Fruit fly (Drosophila melanogaster): ENCODE measurements around the gene f.

The f gene

DNA sequence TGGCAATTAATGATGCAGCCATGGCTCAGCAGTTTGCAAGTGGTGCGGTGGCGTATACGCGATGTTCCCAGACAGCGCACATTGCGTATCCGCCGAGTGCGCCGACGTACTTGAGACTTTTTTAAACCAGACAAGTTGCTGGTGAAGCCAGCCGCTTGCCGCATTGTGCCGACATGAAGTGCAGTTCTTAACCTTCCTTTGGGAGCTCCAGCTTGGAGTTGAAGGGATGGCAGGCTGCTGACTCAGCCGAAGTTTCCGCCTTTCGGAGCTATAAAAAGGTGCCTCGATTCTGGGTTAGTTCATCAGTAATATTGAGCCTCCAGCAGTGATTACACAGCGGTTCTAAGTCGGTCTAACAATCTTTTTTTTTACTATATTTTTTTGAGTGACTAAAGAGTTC, 11.6 kb upstream of the f start, which contains the start of gene CG5172:
CG5172 (plus strand) TSS at position 301 of the 400 bp plus-strand sequence.
- TF ChIP-seq dmrt11E (tag; optimal IDR thresholded peaks at IDR 0.05) (no peak), CG7372 (GFP tag; IDR thresholded peaks at IDR 0.05) (peak; percentile 73), sr (GFP tag; IDR thresholded peaks at IDR 0.05) (no peak)

DNA sequence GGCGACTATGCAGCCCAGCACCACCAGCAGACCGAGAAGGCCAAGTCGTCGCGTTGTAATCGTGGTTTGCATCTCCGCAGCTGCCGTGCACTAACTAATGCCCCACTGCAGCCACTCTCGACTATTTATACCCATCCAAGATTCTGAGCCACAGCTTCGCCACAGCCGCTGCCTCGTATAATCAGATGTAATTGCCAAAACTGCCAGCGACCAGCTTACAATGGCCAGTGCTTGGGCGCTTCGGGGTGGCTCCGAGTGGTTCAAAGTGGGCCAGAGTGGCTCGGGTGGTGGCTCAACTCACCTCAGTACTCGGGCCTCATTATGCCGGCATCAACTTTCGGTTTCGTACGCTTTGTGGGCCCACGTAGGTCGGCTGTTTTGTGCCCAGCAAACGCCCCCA, 9.0 kb upstream of the f start, which contains the start of gene CG34327:
CG34327 (minus strand) TSS at position 101 of the 400 bp plus-strand sequence.
- no peak for TF ChIP-seq Ravus (GFP tag; IDR thresholded peaks at IDR 0.05)

DNA sequence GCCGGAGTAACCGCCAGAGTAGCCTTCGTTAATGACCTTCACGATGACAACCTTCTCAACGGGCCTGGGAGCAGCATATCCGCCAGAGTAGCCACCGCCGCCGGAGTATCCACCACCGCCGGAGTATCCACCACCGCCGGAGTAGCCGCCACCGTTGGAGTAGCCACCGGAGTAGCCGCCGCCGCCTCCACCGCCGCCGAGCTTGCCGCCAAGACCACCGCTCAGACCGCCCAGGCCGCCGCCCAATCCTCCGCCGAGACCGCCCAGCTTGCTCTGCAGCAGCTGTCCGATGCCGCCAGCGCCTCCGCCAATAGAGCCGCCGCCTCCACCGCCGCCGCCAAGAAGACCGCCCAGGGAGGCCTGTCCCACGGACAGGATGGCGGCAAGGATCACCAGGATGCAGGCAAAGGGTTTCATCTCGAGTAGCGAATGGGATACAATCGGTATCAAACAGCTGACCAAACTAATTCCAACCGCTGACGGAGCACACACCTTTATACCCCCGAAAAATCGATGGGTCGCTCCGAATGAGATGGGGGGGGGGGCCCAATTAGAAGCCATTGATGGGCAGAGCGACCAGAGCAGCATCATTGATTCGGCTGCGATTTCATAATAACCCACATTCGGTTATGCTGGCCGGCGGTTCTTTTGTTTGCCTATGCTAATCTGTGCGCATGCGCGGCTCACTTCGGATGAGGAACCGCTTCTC, 6.6 kb upstream of the f start:
- TF ChIP-seq CG3995 (GFP tag; optimal IDR thresholded peaks at IDR 0.05), result no peak
- no peak for TF ChIP-seq dm (GFP tag; optimal IDR thresholded peaks at IDR 0.05)
- TF ChIP-seq cato (GFP tag; optimal IDR thresholded peaks at IDR 0.05; ENCODE audit: borderline replicate concordance), result no peak
- TF ChIP-seq tna (GFP tag; IDR thresholded peaks at IDR 0.05; ENCODE audit: partially characterized antibody), result no peak
- peak; percentile 26; the same call in 1 of the 3 replicates for TF ChIP-seq CG6175 (GFP tag; IDR thresholded peaks at IDR 0.05)
- TF ChIP-seq onecut (GFP tag; IDR thresholded peaks at IDR 0.05), result peak; percentile 34; the same call in 1 of the 2 replicates
- no peak for TF ChIP-seq Lhr (GFP tag; optimal IDR thresholded peaks at IDR 0.05)
- no peak for TF ChIP-seq crp (GFP tag; optimal IDR thresholded peaks at IDR 0.05)
- TF ChIP-seq Atf-2 (GFP tag; optimal IDR thresholded peaks at IDR 0.05), result no peak
- TF ChIP-seq knrl (GFP tag; IDR thresholded peaks at IDR 0.05; ENCODE audit: partially characterized antibody), result no peak
- TF ChIP-seq CG15073 (GFP tag; optimal IDR thresholded peaks at IDR 0.05), result no peak
- no peak for TF ChIP-seq CG6254 (GFP tag; optimal IDR thresholded peaks at IDR 0.05)
- no peak for TF ChIP-seq phol (tag; optimal IDR thresholded peaks at IDR 0.05)
- peak; percentile 54; the same call in 1 of the 4 replicates for TF ChIP-seq chinmo (GFP tag; IDR thresholded peaks at IDR 0.05; ENCODE audit: partially characterized antibody)
- no peak for TF ChIP-seq sima (GFP tag; optimal IDR thresholded peaks at IDR 0.05)
- no peak for TF ChIP-seq CG7357 (GFP tag; IDR thresholded peaks at IDR 0.05)
- TF ChIP-seq CG1603 (tag; optimal IDR thresholded peaks at IDR 0.05), result no peak
- TF ChIP-seq CG6854 (GFP tag; optimal IDR thresholded peaks at IDR 0.05), result no peak
- TF ChIP-seq Ets65A (GFP tag), result peak; percentile 72
- peak; percentile 56 for TF ChIP-seq Med (GFP tag)
- TF ChIP-seq HmgD (GFP tag; optimal IDR thresholded peaks at IDR 0.05), result no peak
- TF ChIP-seq CkIIα-i1 (GFP tag; IDR thresholded peaks at IDR 0.05), result no peak
- no peak for TF ChIP-seq CG14014 (GFP tag; IDR thresholded peaks at IDR 0.05)
- TF ChIP-seq esg (GFP tag; conservative IDR thresholded peaks at IDR 0.05), result no peak
- TF ChIP-seq CG14710 (tag; optimal IDR thresholded peaks at IDR 0.05), result no peak
- no peak for TF ChIP-seq Neu2 (GFP tag; optimal IDR thresholded peaks at IDR 0.05; ENCODE audit: borderline replicate concordance)
- no peak for TF ChIP-seq nerfin-1 (tag; optimal IDR thresholded peaks at IDR 0.05)
- no peak for TF ChIP-seq oc (tag; optimal IDR thresholded peaks at IDR 0.05)
- peak; percentile 29 for TF ChIP-seq CG13894 (tag; optimal IDR thresholded peaks at IDR 0.05)
- TF ChIP-seq Awh (GFP tag; IDR thresholded peaks at IDR 0.05), result peak; percentile 75; the same call in 1 of the 2 replicates

DNA sequence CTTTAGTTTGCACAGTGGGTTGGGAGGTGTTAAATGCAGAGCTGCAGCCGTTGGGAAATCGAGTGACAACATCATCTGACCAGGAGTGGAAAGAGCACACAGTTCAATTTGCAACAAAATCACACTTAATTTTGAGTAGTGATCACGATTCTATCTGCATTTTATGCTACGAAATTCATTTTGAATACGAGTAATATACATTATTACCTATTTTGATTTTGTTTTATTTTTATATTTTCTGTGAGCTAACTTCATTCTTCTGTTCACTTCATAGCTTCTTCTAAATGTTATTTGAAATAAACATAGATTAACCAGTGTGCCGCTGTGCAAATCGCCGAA, 6.1 kb upstream of the f start, which contains the start of gene CG10598:
CG10598 (minus strand) TSS at position 187 of the 339 bp plus-strand sequence.
- TF ChIP-seq CG6689 (GFP tag; IDR thresholded peaks at IDR 0.05) (no peak), E2f1 (GFP tag; IDR thresholded peaks at IDR 0.05) (no peak), CG12104 (GFP tag; optimal IDR thresholded peaks at IDR 0.05) (no peak), CG15011 (GFP tag; optimal IDR thresholded peaks at IDR 0.05) (no peak), Med (GFP tag) (peak; percentile 77), CG14710 (tag; optimal IDR thresholded peaks at IDR 0.05) (no peak), en (GFP tag; optimal IDR thresholded peaks at IDR 0.05) (no peak), Bgb (GFP tag; IDR thresholded peaks at IDR 0.05; ENCODE audit: partially characterized antibody) (no peak), kay (GFP tag; optimal IDR thresholded peaks at IDR 0.05) (no peak), CG15601 (tag; optimal IDR thresholded peaks at IDR 0.05) (no peak), CG14441 (GFP tag; IDR thresholded peaks at IDR 0.05) (no peak), CG3407 (GFP tag; optimal IDR thresholded peaks at IDR 0.05) (no peak), Dfd (GFP tag; optimal IDR thresholded peaks at IDR 0.05) (no peak), CG6654 (GFP tag; optimal IDR thresholded peaks at IDR 0.05) (no peak), inv (GFP tag; IDR thresholded peaks at IDR 0.05; ENCODE audit: partially characterized antibody) (no peak)

Data from whole organism, embryonic.